Fruit fly (Drosophila melanogaster) whole organism, prepupa: ENCODE data around the gene Snoo.

ENCODE experiments used
- Blimp-1 ChIP-seq: fragments of 200-800 bp; sonication (Bioruptor generic); optimal IDR thresholded peaks from 3 replicates; lab custom pipeline; 2017; ENCODE audit warnings: missing biosample characterization, missing genetic modification characterization, mild to moderate bottlenecking, moderate library complexity, missing genetic modification reagents
- CG11294 ChIP-seq: fragments of 200-800 bp; sonication (Bioruptor generic); IDR thresholded peaks from 2 replicates; pipeline ENCODE4 v1.3.6; 2022; ENCODE audit warnings: missing biosample characterization, missing genetic modification characterization
- Hr38 ChIP-seq: sonication (Bioruptor generic); optimal IDR thresholded peaks from 2 replicates; lab custom pipeline; 2016; ENCODE audit warnings: missing biosample characterization, missing genetic modification characterization
- Lpt ChIP-seq: fragments of 200-800 bp; sonication (Bioruptor generic); optimal IDR thresholded peaks from 3 replicates; lab custom pipeline; 2016; ENCODE audit warnings: missing biosample characterization, missing genetic modification characterization
- Met ChIP-seq: fragments of 200-800 bp; sonication (Bioruptor generic); optimal IDR thresholded peaks from 3 replicates; lab custom pipeline; 2016; ENCODE audit warnings: missing biosample characterization, missing genetic modification characterization
- esn ChIP-seq: fragments of 200-800 bp; sonication (Bioruptor generic); optimal IDR thresholded peaks from 2 replicates; lab custom pipeline; 2016; ENCODE audit warnings: missing biosample characterization, mild to moderate bottlenecking, missing genetic modification characterization, moderate library complexity
- fd59A ChIP-seq: fragments of 200-800 bp; sonication (Bioruptor generic); optimal IDR thresholded peaks from 2 replicates; lab custom pipeline; 2017; ENCODE audit warnings: missing biosample characterization, mild to moderate bottlenecking, missing genetic modification characterization, missing genetic modification reagents
- salr ChIP-seq, 2 experiments: fragments of 200-800 bp; sonication (Bioruptor generic); optimal IDR thresholded peaks; 3 replicates each; lab custom pipeline; 2016 to 2018; ENCODE audit warnings: missing biosample characterization in 2 of 2, missing genetic modification characterization in 2 of 2, mild to moderate bottlenecking in 1 of 2

DNA sequence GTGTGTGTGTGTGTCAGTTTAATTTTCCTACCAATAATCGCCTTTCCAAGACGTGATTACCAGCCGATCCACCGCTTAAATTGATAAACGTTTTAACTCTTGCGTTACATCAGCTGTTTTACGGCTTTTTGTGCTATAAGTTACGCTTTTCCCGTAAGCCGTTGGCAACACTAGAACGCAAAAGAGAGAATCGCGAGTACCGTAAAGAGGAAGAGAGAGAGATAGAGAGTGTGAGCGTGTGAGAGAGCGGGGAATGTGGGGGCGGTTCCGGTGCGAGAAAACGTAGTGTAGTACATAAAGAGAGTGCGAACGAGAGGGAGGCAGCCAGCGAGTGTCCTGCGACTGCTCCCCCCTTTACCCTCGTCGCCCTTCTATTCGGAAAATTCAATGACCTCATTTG, 47.6 kb upstream of the Snoo start:
- no peak for TF ChIP-seq Hr38 (GFP tag; lab: Kevin White, UChicago)
- TF ChIP-seq esn, result no peak
- no peak for TF ChIP-seq CG11294
- no peak for TF ChIP-seq Lpt (GFP tag; lab: Kevin White, UChicago)
- no peak for TF ChIP-seq Met
- no peak for TF ChIP-seq Blimp-1 (GFP tag; lab: Kevin White, UChicago)
- no peak for TF ChIP-seq salr (GFP tag; optimal IDR thresholded peaks at IDR 0.05; lab: Kevin White, UChicago)
- no peak for TF ChIP-seq fd59A (GFP tag; lab: Kevin White, UChicago)
